Fruit fly (Drosophila melanogaster): ENCODE measurements around the gene Sfp24Bd.
A peak's percentile ranks its signal among the peaks of the same experiment; 100 is the strongest.

Gene Sfp24Bd

DNA sequence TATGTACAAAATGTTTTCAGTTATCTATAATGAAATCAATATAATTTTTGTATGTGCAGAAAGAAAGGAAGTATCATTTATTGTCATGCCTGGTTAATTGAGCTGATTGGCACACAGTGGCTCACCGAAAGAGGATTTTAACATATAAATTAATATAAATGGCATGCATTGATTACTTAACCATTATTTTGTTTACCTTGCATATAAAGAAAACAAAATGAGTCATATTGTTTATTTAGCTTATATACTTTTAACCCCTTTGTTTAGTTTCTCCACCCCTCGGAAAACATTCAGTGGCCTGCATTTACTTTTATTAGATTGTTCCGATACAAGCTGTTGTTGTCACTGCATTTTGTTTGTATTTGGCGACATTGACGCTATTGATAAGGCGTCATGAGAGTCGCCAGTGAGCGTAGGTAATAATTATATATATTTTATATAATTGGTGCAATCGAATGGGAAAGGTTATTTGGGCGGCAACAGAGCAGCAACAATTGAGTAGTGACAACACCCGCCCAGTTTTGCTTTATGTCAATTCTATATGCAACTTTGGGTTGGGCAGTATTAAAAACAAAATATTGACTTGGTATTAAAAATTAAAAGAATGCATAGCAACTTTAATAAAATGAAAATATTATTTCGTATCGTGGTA is 21.3 kb downstream of the Sfp24Bd start (continued):
- TF ChIP-seq H2.0 (GFP tag; IDR thresholded peaks at IDR 0.05) (no peak), gt (GFP tag; IDR thresholded peaks at IDR 0.05) (no peak), onecut (GFP tag; IDR thresholded peaks at IDR 0.05) (peak; percentile 26), CG16863 (GFP tag; optimal IDR thresholded peaks at IDR 0.05) (no peak), dmrt99B (tag; optimal IDR thresholded peaks at IDR 0.05) (peak; percentile 36), C15 (GFP tag; IDR thresholded peaks at IDR 0.05) (no peak), bsh (GFP tag; optimal IDR thresholded peaks at IDR 0.05) (peak in 1 of 2 experiments; percentile 50), Dref (GFP tag; IDR thresholded peaks at IDR 0.05) (no peak), CG10431 (GFP tag; optimal IDR thresholded peaks at IDR 0.05) (peak; percentile 43), Mrtf (GFP tag; IDR thresholded peaks at IDR 0.05) (no peak), lilli (GFP tag; optimal IDR thresholded peaks at IDR 0.05) (no peak), CG6765 (GFP tag; optimal IDR thresholded peaks at IDR 0.05) (no peak), CG1647 (GFP tag; optimal IDR thresholded peaks at IDR 0.05) (no peak), pan (optimal IDR thresholded peaks at IDR 0.05) (no peak), pan (GFP tag; optimal IDR thresholded peaks at IDR 0.05 in 1 of 2, IDR thresholded peaks at IDR 0.05 in 1 of 2) (peak in 1 of 2 experiments; percentile 55), CG2712 (tag; optimal IDR thresholded peaks at IDR 0.05) (peak; percentile 26), CG10959 (GFP tag; IDR thresholded peaks at IDR 0.05) (no peak), CG12391 (tag; optimal IDR thresholded peaks at IDR 0.05) (peak; percentile 20), stc (GFP tag; IDR thresholded peaks at IDR 0.05) (no peak), Stat92E (GFP tag; optimal IDR thresholded peaks at IDR 0.05) (no peak), CG1024 (GFP tag; IDR thresholded peaks at IDR 0.05) (no peak), Med (GFP tag) (peak; percentile 64), lov (optimal IDR thresholded peaks at IDR 0.05) (no peak), lov (GFP tag; IDR thresholded peaks at IDR 0.05) (no peak), CG3163 (GFP tag; optimal IDR thresholded peaks at IDR 0.05) (no peak), mirr (GFP tag; optimal IDR thresholded peaks at IDR 0.05) (no peak), CG6683 (GFP tag; optimal IDR thresholded peaks at IDR 0.05) (no peak), hb (GFP tag; IDR thresholded peaks at IDR 0.05; ENCODE audit: partially characterized antibody) (no peak), Nf-YA (GFP tag; IDR thresholded peaks at IDR 0.05) (no peak), sens (GFP tag) (peak; percentile 62), Max (GFP tag; optimal IDR thresholded peaks at IDR 0.05) (no peak), CG17912 (GFP tag; optimal IDR thresholded peaks at IDR 0.05) (peak; percentile 37), CoRest (tag; optimal IDR thresholded peaks at IDR 0.05) (peak; percentile 5), Sox100B (GFP tag; optimal IDR thresholded peaks at IDR 0.05) (peak; percentile 42), kni (GFP tag; optimal IDR thresholded peaks at IDR 0.05) (no peak), CG10274 (GFP tag; optimal IDR thresholded peaks at IDR 0.05) (no peak), hkb (optimal IDR thresholded peaks at IDR 0.05) (no peak), hkb (GFP tag; IDR thresholded peaks at IDR 0.05) (peak; percentile 22; the same call in 1 of the 2 replicates), CG8478 (optimal IDR thresholded peaks at IDR 0.05) (no peak), sug (tag; optimal IDR thresholded peaks at IDR 0.05) (no peak), CG13123 (GFP tag; optimal IDR thresholded peaks at IDR 0.05) (no peak), E2f2 (GFP tag; IDR thresholded peaks at IDR 0.05) (peak; percentile 15; the same call in 1 of the 2 replicates), CG31441 (GFP tag; IDR thresholded peaks at IDR 0.05) (no peak), dmrt11E (tag; optimal IDR thresholded peaks at IDR 0.05) (peak; percentile 1), chm (GFP tag; IDR thresholded peaks at IDR 0.05) (no peak), Ptx1 (GFP tag; IDR thresholded peaks at IDR 0.05) (0 out of 2 replicates have a peak, but pooled peaks have one; percentile 30), NC2β (GFP tag; optimal IDR thresholded peaks at IDR 0.05) (no peak), oc (tag; optimal IDR thresholded peaks at IDR 0.05) (no peak), repo (GFP tag; optimal IDR thresholded peaks at IDR 0.05) (no peak), CG7987 (GFP tag; optimal IDR thresholded peaks at IDR 0.05) (peak; percentile 7), ATbp (GFP tag; optimal IDR thresholded peaks at IDR 0.05) (peak; percentile 59), CG15269 (tag; optimal IDR thresholded peaks at IDR 0.05) (no peak)
